Fruit fly (Drosophila melanogaster): ENCODE results near the gene CG6283.

Gene CG6283

dm6 chr3R:27021278-27021677 lies at the start of gene CG6283:
TSS of gene CG6283 (minus strand) at chr3R:27021378.
- no peak for TF ChIP-seq CG11294 (GFP tag; IDR thresholded peaks at IDR 0.05)
- no peak for TF ChIP-seq Lpt (GFP tag; optimal IDR thresholded peaks at IDR 0.05)
- no peak for TF ChIP-seq achi (GFP tag; optimal IDR thresholded peaks at IDR 0.05)
- no peak for TF ChIP-seq CG8319 (GFP tag; optimal IDR thresholded peaks at IDR 0.05)
- no peak for TF ChIP-seq Blimp-1 (GFP tag; optimal IDR thresholded peaks at IDR 0.05)
- no peak for TF ChIP-seq Ets21C (GFP tag; optimal IDR thresholded peaks at IDR 0.05)
- no peak for TF ChIP-seq CG34406 (GFP tag; optimal IDR thresholded peaks at IDR 0.05)
- TF ChIP-seq net (GFP tag; optimal IDR thresholded peaks at IDR 0.05): no peak
- TF ChIP-seq dac (GFP tag; optimal IDR thresholded peaks at IDR 0.05): no peak
- TF ChIP-seq CG3032 (tag; optimal IDR thresholded peaks at IDR 0.05): no peak
- no peak for TF ChIP-seq acj6 (GFP tag; optimal IDR thresholded peaks at IDR 0.05)
- TF ChIP-seq CG7368 (GFP tag; optimal IDR thresholded peaks at IDR 0.05): no peak
- TF ChIP-seq salr (GFP tag; optimal IDR thresholded peaks at IDR 0.05): no peak

dm6 chr3R:27069810-27070625 lies 48.8 kb upstream of the CG6283 start, which contains the start of gene spz:
TSS of gene spz (minus strand) at chr3R:27070070.
- TF ChIP-seq ss (GFP tag; optimal IDR thresholded peaks at IDR 0.05): peak in 1 of 2 experiments; percentile 16
- TF ChIP-seq OdsH (GFP tag; optimal IDR thresholded peaks at IDR 0.05): peak; percentile 22
- peak; percentile 20; the same call in 1 of the 3 replicates for TF ChIP-seq CG6163 (GFP tag; IDR thresholded peaks at IDR 0.05)
- TF ChIP-seq Ets96B (tag; optimal IDR thresholded peaks at IDR 0.05): no peak
- peak; percentile 77 for TF ChIP-seq Eip78C (GFP tag)
- peak; percentile 4 for TF ChIP-seq pdm3 (GFP tag; optimal IDR thresholded peaks at IDR 0.05)
- TF ChIP-seq CG10669 (GFP tag; optimal IDR thresholded peaks at IDR 0.05): peak; percentile 61
- peak; percentile 13 for TF ChIP-seq net (GFP tag; optimal IDR thresholded peaks at IDR 0.05)
- no peak for TF ChIP-seq fd85E (GFP tag; optimal IDR thresholded peaks at IDR 0.05)
- peak; percentile 58; the same call in 2 of the 3 replicates for TF ChIP-seq eg (GFP tag; IDR thresholded peaks at IDR 0.05)
- peak; percentile 47 for TF ChIP-seq CG15336 (GFP tag; IDR thresholded peaks at IDR 0.05)
- TF ChIP-seq Hr4 (GFP tag; optimal IDR thresholded peaks at IDR 0.05): peak; percentile 40
- peak; percentile 48 for TF ChIP-seq Blimp-1 (GFP tag; optimal IDR thresholded peaks at IDR 0.05)
- no peak for TF ChIP-seq fkh (GFP tag; optimal IDR thresholded peaks at IDR 0.05)
- peak; percentile 4 for TF ChIP-seq Lpt (GFP tag; optimal IDR thresholded peaks at IDR 0.05)
- TF ChIP-seq CG3919 (GFP tag; optimal IDR thresholded peaks at IDR 0.05): peak; percentile 21
- peak; percentile 98 for TF ChIP-seq svp (GFP tag)
- TF ChIP-seq achi (GFP tag; optimal IDR thresholded peaks at IDR 0.05): no peak
- TF ChIP-seq CG11762 (GFP tag; optimal IDR thresholded peaks at IDR 0.05; ENCODE audit: insufficient read depth): peak; percentile 12
- TF ChIP-seq dsx (GFP tag; optimal IDR thresholded peaks at IDR 0.05; ENCODE audit: poor library complexity, severe bottlenecking): peak; percentile 19
- peak; percentile 33; the same call in 1 of the 3 replicates for TF ChIP-seq CG8119 (GFP tag; IDR thresholded peaks at IDR 0.05)
- TF ChIP-seq lz (GFP tag; optimal IDR thresholded peaks at IDR 0.05): no peak
- no peak for TF ChIP-seq CG8319 (GFP tag; optimal IDR thresholded peaks at IDR 0.05)
- TF ChIP-seq CG34406 (GFP tag; optimal IDR thresholded peaks at IDR 0.05): no peak
- no peak for TF ChIP-seq CG8632 (GFP tag; optimal IDR thresholded peaks at IDR 0.05)
- no peak for TF ChIP-seq acj6 (GFP tag; optimal IDR thresholded peaks at IDR 0.05)

- TF ChIP-seq CG9139 (GFP tag; optimal IDR thresholded peaks at IDR 0.05): peak; percentile 13
- 0 out of 3 replicates have a peak, but pooled peaks have one; percentile 23 for TF ChIP-seq CG8119 (GFP tag; IDR thresholded peaks at IDR 0.05)
- peak; percentile 57 for TF ChIP-seq dsx (GFP tag; optimal IDR thresholded peaks at IDR 0.05; ENCODE audit: poor library complexity, severe bottlenecking)
- no peak for TF ChIP-seq CG6854 (GFP tag; optimal IDR thresholded peaks at IDR 0.05)
- no peak for TF ChIP-seq Eip93F (GFP tag; optimal IDR thresholded peaks at IDR 0.05)
- peak; percentile 37 for TF ChIP-seq CG6276 (GFP tag; optimal IDR thresholded peaks at IDR 0.05)
- TF ChIP-seq CG3032 (tag; optimal IDR thresholded peaks at IDR 0.05): no peak
- TF ChIP-seq CG11294 (GFP tag; IDR thresholded peaks at IDR 0.05): no peak
- no peak for TF ChIP-seq Smox (GFP tag; optimal IDR thresholded peaks at IDR 0.05)
- no peak for TF ChIP-seq acj6 (GFP tag; optimal IDR thresholded peaks at IDR 0.05)
- TF ChIP-seq CG6808 (GFP tag; optimal IDR thresholded peaks at IDR 0.05): peak; percentile 63
- no peak for TF ChIP-seq vri (GFP tag; optimal IDR thresholded peaks at IDR 0.05)
- TF ChIP-seq CG6792 (GFP tag; optimal IDR thresholded peaks at IDR 0.05): no peak
- no peak for TF ChIP-seq lz (GFP tag; optimal IDR thresholded peaks at IDR 0.05)
- TF ChIP-seq CG7368 (GFP tag; optimal IDR thresholded peaks at IDR 0.05): no peak
- no peak for TF ChIP-seq Hr39 (GFP tag; optimal IDR thresholded peaks at IDR 0.05)
- no peak for TF ChIP-seq fd59A (GFP tag; optimal IDR thresholded peaks at IDR 0.05)
- TF ChIP-seq Sox15 (GFP tag; optimal IDR thresholded peaks at IDR 0.05): no peak
- TF ChIP-seq CG34406 (GFP tag; optimal IDR thresholded peaks at IDR 0.05): no peak
- peak; percentile 73 for TF ChIP-seq fkh (GFP tag; optimal IDR thresholded peaks at IDR 0.05)
- TF ChIP-seq CG1621 (tag; optimal IDR thresholded peaks at IDR 0.05): peak; percentile 38
- peak; percentile 26 for TF ChIP-seq CG16779 (tag; optimal IDR thresholded peaks at IDR 0.05)
Measured at dm6 chr3R:27069201-27069600, 48.0 kb upstream of the CG6283 start.
